Worm (Caenorhabditis elegans) whole organism, late embryonic: Measurements from ENCODE around the gene hlh-27.

Source experiments
- C08G9.2 ChIP-seq: sonication (generic microtip); optimal IDR thresholded peaks from 2 replicates; lab custom pipeline; 2016; ENCODE audit warnings: mild to moderate bottlenecking, missing genetic modification characterization, moderate library complexity, missing compliant biosample characterization
- K02D7.2 ChIP-seq: sonication (generic microtip); optimal IDR thresholded peaks from 2 replicates; lab custom pipeline; 2017; ENCODE audit warnings: mild to moderate bottlenecking, missing genetic modification characterization, missing compliant biosample characterization
- Y22D7AL.16 ChIP-seq: sonication (generic microtip); optimal IDR thresholded peaks from 2 replicates; lab custom pipeline; 2016; ENCODE audit warnings: missing genetic modification characterization, missing compliant biosample characterization
- ama-1 ChIP-seq: fragments of 150-350 bp; optimal IDR thresholded peaks from 2 replicates; lab custom pipeline; 2014
- ceh-18 ChIP-seq: sonication (generic microtip); optimal IDR thresholded peaks from 2 replicates; lab custom pipeline; 2016; ENCODE audit warnings: missing genetic modification characterization, missing compliant biosample characterization
- ceh-2 ChIP-seq: sonication (generic microtip); optimal IDR thresholded peaks from 2 replicates; lab custom pipeline; 2016; ENCODE audit warnings: missing genotype, missing genetic modification characterization, missing compliant biosample characterization
- lin-11 ChIP-seq: fragments of 200-800 bp; sonication (Bioruptor generic); optimal IDR thresholded peaks from 2 replicates; lab custom pipeline; 2018; ENCODE audit warnings: mild to moderate bottlenecking, missing genetic modification characterization, missing compliant biosample characterization
- nhr-232 ChIP-seq: sonication (generic microtip); optimal IDR thresholded peaks from 2 replicates; lab custom pipeline; 2016; ENCODE audit warnings: missing genetic modification characterization, missing compliant biosample characterization
- sdc-2 ChIP-seq: sonication (generic microtip); optimal IDR thresholded peaks from 2 replicates; lab custom pipeline; 2016; ENCODE audit warnings: missing genotype, missing genetic modification characterization, missing compliant biosample characterization
- tbx-2 ChIP-seq: sonication (generic microtip); optimal IDR thresholded peaks from 2 replicates; lab custom pipeline; 2016; ENCODE audit warnings: missing genetic modification characterization, missing compliant biosample characterization
- ttx-3 ChIP-seq: sonication (generic microtip); optimal IDR thresholded peaks from 2 replicates; lab custom pipeline; 2016; ENCODE audit warnings: missing genetic modification reagents, missing genetic modification characterization, missing compliant biosample characterization

DNA sequence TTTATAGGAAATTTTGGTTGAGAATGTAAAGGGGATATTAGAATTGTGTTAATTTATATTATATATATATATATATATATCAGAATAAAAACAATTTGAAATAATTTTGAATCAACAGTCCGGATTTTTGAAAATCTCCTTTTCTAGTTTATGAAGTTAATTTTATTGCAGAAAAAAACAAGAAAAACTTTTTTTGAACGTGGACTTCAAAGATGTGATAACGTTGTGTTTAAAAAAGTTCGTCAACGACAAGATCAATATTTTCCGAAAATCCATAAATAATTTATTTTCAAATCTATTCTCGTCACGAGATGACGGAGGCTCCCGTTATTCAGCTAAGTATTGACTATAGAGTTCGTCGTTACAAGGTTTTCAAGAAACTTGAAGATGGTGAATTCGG is 2.5 kb downstream of the hlh-27 start, which contains the start of gene C17C3.11:
- TF ChIP-seq sdc-2 (tag; lab: Kevin White, UChicago) (no peak), nhr-232 (tag; lab: Kevin White, UChicago) (no peak), K02D7.2 (tag; lab: Kevin White, UChicago) (no peak), tbx-2 (tag; lab: Kevin White, UChicago) (no peak), ceh-2 (tag; lab: Kevin White, UChicago) (no peak), C08G9.2 (tag; lab: Kevin White, UChicago) (no peak), ceh-18 (tag; lab: Kevin White, UChicago) (no peak), lin-11 (tag; lab: Kevin White, UChicago) (no peak), ama-1 (lab: Kevin White, UChicago) (no peak), ttx-3 (tag; lab: Kevin White, UChicago) (no peak), Y22D7AL.16 (tag; lab: Kevin White, UChicago) (no peak)
